Fruit fly (Drosophila melanogaster): ENCODE measurements around the gene CG14315.
A peak's percentile ranks its signal among the peaks of the same experiment; 100 is the strongest.

Gene CG14315

DNA sequence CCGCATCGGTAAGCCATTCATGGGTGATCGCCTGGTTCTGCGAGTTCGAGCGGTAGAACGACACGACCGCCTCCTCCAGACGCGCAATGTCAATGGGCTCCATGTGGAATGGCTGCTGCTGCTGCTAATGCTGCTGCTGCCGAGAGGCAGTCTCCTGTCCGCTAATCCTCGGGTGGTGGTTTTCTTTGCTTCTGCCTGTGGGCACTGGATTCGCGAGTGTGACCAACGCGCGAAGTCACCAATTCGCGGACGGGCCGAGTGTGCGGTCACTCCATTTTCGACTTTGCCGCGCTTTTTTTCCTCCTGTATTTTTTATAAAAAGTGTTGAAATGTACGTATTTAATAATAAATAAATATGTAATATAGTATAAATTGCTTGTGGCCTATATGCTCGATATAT is 24.7 kb downstream of the CG14315 start, which contains the start of gene cdm (continued):
- TF ChIP-seq Blimp-1 (GFP tag; optimal IDR thresholded peaks at IDR 0.05): no peak
- TF ChIP-seq sim (GFP tag; IDR thresholded peaks at IDR 0.05): no peak
- no peak for TF ChIP-seq Abd-B (GFP tag; optimal IDR thresholded peaks at IDR 0.05)
- no peak for TF ChIP-seq CG30403 (GFP tag; optimal IDR thresholded peaks at IDR 0.05)
- no peak for TF ChIP-seq sens-2 (GFP tag; IDR thresholded peaks at IDR 0.05)
- TF ChIP-seq Sox102F (GFP tag; optimal IDR thresholded peaks at IDR 0.05): no peak
- TF ChIP-seq dm (GFP tag; optimal IDR thresholded peaks at IDR 0.05): no peak
- TF ChIP-seq CG8924 (tag; optimal IDR thresholded peaks at IDR 0.05): no peak
- no peak for TF ChIP-seq CG7372 (GFP tag; IDR thresholded peaks at IDR 0.05)
- TF ChIP-seq Hr78 (GFP tag; optimal IDR thresholded peaks at IDR 0.05): no peak
- TF ChIP-seq nau (GFP tag; optimal IDR thresholded peaks at IDR 0.05): no peak
- TF ChIP-seq Gsc (GFP tag; IDR thresholded peaks at IDR 0.05): no peak
- TF ChIP-seq CG17186 (GFP tag; optimal IDR thresholded peaks at IDR 0.05): peak; percentile 19
- peak; percentile 88 for TF ChIP-seq E2f2 (GFP tag; IDR thresholded peaks at IDR 0.05)
- TF ChIP-seq Hmr (GFP tag; optimal IDR thresholded peaks at IDR 0.05): no peak
- no peak for TF ChIP-seq Sry-δ (GFP tag; optimal IDR thresholded peaks at IDR 0.05)
- TF ChIP-seq CG7928 (GFP tag; optimal IDR thresholded peaks at IDR 0.05): no peak
- TF ChIP-seq Spps (tag; optimal IDR thresholded peaks at IDR 0.05): no peak
- peak; percentile 32 for TF ChIP-seq Elba2 (GFP tag; optimal IDR thresholded peaks at IDR 0.05)
- TF ChIP-seq CG9797 (GFP tag; optimal IDR thresholded peaks at IDR 0.05): peak; percentile 84
- TF ChIP-seq dan (GFP tag; IDR thresholded peaks at IDR 0.05): no peak
- TF ChIP-seq ci (GFP tag; IDR thresholded peaks at IDR 0.05): no peak
- no peak for TF ChIP-seq CHES-1-like (GFP tag; optimal IDR thresholded peaks at IDR 0.05)
- TF ChIP-seq TFAM (GFP tag; optimal IDR thresholded peaks at IDR 0.05): no peak
- TF ChIP-seq Adf1 (GFP tag; IDR thresholded peaks at IDR 0.05): no peak
- no peak for TF ChIP-seq NK7.1 (GFP tag; optimal IDR thresholded peaks at IDR 0.05)
- TF ChIP-seq Usf (GFP tag; optimal IDR thresholded peaks at IDR 0.05): no peak
- no peak for TF ChIP-seq CG9727 (GFP tag; optimal IDR thresholded peaks at IDR 0.05)
- TF ChIP-seq HLH54F (GFP tag; optimal IDR thresholded peaks at IDR 0.05): no peak
- TF ChIP-seq CG11723 (GFP tag; optimal IDR thresholded peaks at IDR 0.05): no peak
- TF ChIP-seq gfzf (GFP tag; optimal IDR thresholded peaks at IDR 0.05): peak; percentile 79
- no peak for TF ChIP-seq H15 (GFP tag; IDR thresholded peaks at IDR 0.05)
- TF ChIP-seq sqz (GFP tag; optimal IDR thresholded peaks at IDR 0.05): no peak
- TF ChIP-seq seq (GFP tag; IDR thresholded peaks at IDR 0.05): peak; percentile 42; the same call in 1 of the 2 replicates
- no peak for TF ChIP-seq nerfin-2 (GFP tag; IDR thresholded peaks at IDR 0.05; ENCODE audit: partially characterized antibody)
- no peak for TF ChIP-seq CG18764 (GFP tag; optimal IDR thresholded peaks at IDR 0.05)
- TF ChIP-seq Doc2 (GFP tag; IDR thresholded peaks at IDR 0.05): no peak
- no peak for TF ChIP-seq lmd (GFP tag; IDR thresholded peaks at IDR 0.05)
- TF ChIP-seq mirr (GFP tag; optimal IDR thresholded peaks at IDR 0.05): no peak
- TF ChIP-seq ttk (GFP tag; IDR thresholded peaks at IDR 0.05): no peak
- no peak for TF ChIP-seq wor (GFP tag; IDR thresholded peaks at IDR 0.05)
- TF ChIP-seq CG1024 (GFP tag; IDR thresholded peaks at IDR 0.05): no peak
- TF ChIP-seq sens (GFP tag): peak; percentile 20
- TF ChIP-seq CG12219 (GFP tag; optimal IDR thresholded peaks at IDR 0.05): no peak
- TF ChIP-seq al (GFP tag; IDR thresholded peaks at IDR 0.05): no peak
- no peak for TF ChIP-seq cad (GFP tag; optimal IDR thresholded peaks at IDR 0.05)
- TF ChIP-seq hb (GFP tag; IDR thresholded peaks at IDR 0.05; ENCODE audit: partially characterized antibody): no peak
- no peak for TF ChIP-seq slp2 (GFP tag; optimal IDR thresholded peaks at IDR 0.05)
- no peak for TF ChIP-seq org-1 (GFP tag; optimal IDR thresholded peaks at IDR 0.05)
- TF ChIP-seq CG8388 (GFP tag; optimal IDR thresholded peaks at IDR 0.05): no peak
- TF ChIP-seq nom (GFP tag; optimal IDR thresholded peaks at IDR 0.05): no peak
- no peak for TF ChIP-seq CG32767 (GFP tag; IDR thresholded peaks at IDR 0.05)
- TF ChIP-seq ewg (GFP tag; optimal IDR thresholded peaks at IDR 0.05): peak; percentile 62

All from whole organism, embryonic.